Worm (Caenorhabditis elegans) whole organism, L4 larva: ENCODE data around the gene hpd-1.
A peak's percentile ranks its signal among the peaks of the same experiment; 100 is the strongest.

Experiments used
- F10B5.3 ChIP-seq: sonication (generic microtip); optimal IDR thresholded peaks from 2 replicates; lab custom pipeline; 2016; ENCODE audit warnings: mild to moderate bottlenecking, missing genetic modification characterization, missing compliant biosample characterization
- F26F4.8 ChIP-seq: fragments of 200-800 bp; sonication (Bioruptor generic); conservative IDR thresholded peaks from 2 replicates; pipeline ENCODE4 v1.3.6; 2022; ENCODE audit warnings: missing genetic modification characterization, missing compliant biosample characterization
- F37D6.2 ChIP-seq: sonication (generic microtip); optimal IDR thresholded peaks from 2 replicates; lab custom pipeline; 2016; ENCODE audit warnings: mild to moderate bottlenecking, missing genetic modification characterization, missing compliant biosample characterization
- F44E2.7 ChIP-seq: fragments of 200-800 bp; sonication (Bioruptor generic); IDR thresholded peaks from 2 replicates; pipeline ENCODE4 v2.1.2; 2022; ENCODE audit warnings: missing genetic modification characterization, missing compliant biosample characterization
- F49E8.2 ChIP-seq: sonication (generic microtip); optimal IDR thresholded peaks from 2 replicates; lab custom pipeline; 2016; ENCODE audit warnings: missing compliant biosample characterization, mild to moderate bottlenecking, missing genetic modification characterization, borderline replicate concordance
- T20F7.1 ChIP-seq: fragments of 200-800 bp; sonication (Bioruptor generic); optimal IDR thresholded peaks from 2 replicates; lab custom pipeline; 2018; ENCODE audit warnings: mild to moderate bottlenecking, missing genetic modification characterization, missing compliant biosample characterization
- Y48G9A.11 ChIP-seq: fragments of 200-800 bp; sonication (Bioruptor generic); IDR thresholded peaks from 2 replicates; pipeline ENCODE4 v1.3.6; 2022; ENCODE audit warnings: missing genetic modification reagents, missing genetic modification characterization, missing compliant biosample characterization
- Y5F2A.4 ChIP-seq: fragments of 200-800 bp; sonication (Bioruptor generic); optimal IDR thresholded peaks from 2 replicates; lab custom pipeline; 2018; ENCODE audit warnings: mild to moderate bottlenecking, missing genetic modification characterization, missing compliant biosample characterization
- aha-1 ChIP-seq: fragments of 150-350 bp; peaks from one replicate; lab custom pipeline; 2014; ENCODE audit warnings: missing biosample characterization, missing genetic modification characterization
- arid-1 ChIP-seq: fragments of 200-800 bp; sonication (Bioruptor generic); conservative IDR thresholded peaks from 2 replicates; pipeline ENCODE4 v1.3.6; 2022; ENCODE audit warnings: missing genetic modification reagents, missing genetic modification characterization, missing compliant biosample characterization
- attf-4 ChIP-seq: sonication (generic microtip); optimal IDR thresholded peaks from 3 replicates; lab custom pipeline; 2017; ENCODE audit warnings: missing biosample characterization, missing genetic modification characterization
- ceh-28 ChIP-seq: fragments of 150-350 bp; optimal IDR thresholded peaks from 2 replicates; lab custom pipeline; 2014; ENCODE audit warnings: missing biosample characterization, missing genetic modification reagents, missing genetic modification characterization
- ceh-32 ChIP-seq: sonication (generic microtip); optimal IDR thresholded peaks from 2 replicates; lab custom pipeline; 2016; ENCODE audit warnings: mild to moderate bottlenecking, missing genetic modification characterization, missing compliant biosample characterization; ENCODE audit not compliant: poor library complexity
- ctbp-1 ChIP-seq: fragments of 200-800 bp; sonication (Bioruptor generic); IDR thresholded peaks from 2 replicates; pipeline ENCODE4 v1.3.6; 2022; ENCODE audit warnings: missing genetic modification reagents, missing genetic modification characterization, missing compliant biosample characterization
- daf-12 ChIP-seq: fragments of 150-350 bp; optimal IDR thresholded peaks from 2 replicates; lab custom pipeline; 2014; ENCODE audit warnings: missing biosample characterization, missing genetic modification reagents, missing genetic modification characterization
- daf-16 ChIP-seq, 3 experiments: sonication (generic microtip); optimal IDR thresholded peaks; 2 replicates each; lab custom pipeline; 2016 to 2017; ENCODE audit warnings: missing genetic modification characterization in 3 of 3, missing genetic modification reagents in 3 of 3, mild to moderate bottlenecking in 2 of 3, missing compliant biosample characterization in 2 of 3, missing biosample characterization in 1 of 3, moderate library complexity in 1 of 3
- daf-19 ChIP-seq: fragments of 200-800 bp; sonication (Bioruptor generic); conservative IDR thresholded peaks from 2 replicates; pipeline ENCODE4 v1.3.6; 2022; ENCODE audit warnings: missing genetic modification characterization, missing compliant biosample characterization
- dmd-6 ChIP-seq: fragments of 200-800 bp; sonication (Bioruptor generic); IDR thresholded peaks from 2 replicates; pipeline ENCODE4 v1.3.6; 2022; ENCODE audit warnings: missing genetic modification reagents, missing genetic modification characterization, missing compliant biosample characterization
- dmd-9 ChIP-seq: fragments of 200-800 bp; sonication (Bioruptor generic); IDR thresholded peaks from 2 replicates; pipeline ENCODE4 v1.3.6; 2022; ENCODE audit warnings: missing genetic modification reagents, missing genetic modification characterization, missing compliant biosample characterization
- dpl-1 ChIP-seq: fragments of 150-350 bp; optimal IDR thresholded peaks from 2 replicates; lab custom pipeline; 2014; ENCODE audit warnings: missing biosample characterization, missing genetic modification reagents, missing genetic modification characterization
- dve-1 ChIP-seq: sonication (generic microtip); optimal IDR thresholded peaks from 2 replicates; lab custom pipeline; 2017; ENCODE audit warnings: antibody characterized with exemption, mild to moderate bottlenecking, missing genetic modification characterization, missing compliant biosample characterization; ENCODE audit not compliant: insufficient read depth
- egl-27 ChIP-seq: sonication (generic microtip); optimal IDR thresholded peaks from 3 replicates; lab custom pipeline; 2017; ENCODE audit warnings: missing biosample characterization, missing genetic modification reagents, missing genetic modification characterization
- egl-43 ChIP-seq: fragments of 200-800 bp; sonication (Bioruptor generic); IDR thresholded peaks from 2 replicates; pipeline ENCODE4 v1.3.6; 2022; ENCODE audit warnings: missing genetic modification reagents, missing genetic modification characterization, missing compliant biosample characterization
- gei-8 ChIP-seq: fragments of 200-800 bp; sonication (Bioruptor generic); optimal IDR thresholded peaks from 2 replicates; lab custom pipeline; 2018; ENCODE audit warnings: mild to moderate bottlenecking, missing genetic modification characterization, missing compliant biosample characterization
- hlh-11 ChIP-seq: fragments of 200-800 bp; sonication (Bioruptor generic); optimal IDR thresholded peaks from 2 replicates; lab custom pipeline; 2018; ENCODE audit warnings: mild to moderate bottlenecking, missing genetic modification characterization, missing compliant biosample characterization
- hmg-1.1 ChIP-seq: fragments of 200-800 bp; sonication (Bioruptor generic); IDR thresholded peaks from 2 replicates; pipeline ENCODE4 v1.3.6; 2022; ENCODE audit warnings: missing genetic modification reagents, missing genetic modification characterization, missing compliant biosample characterization
- jun-1 ChIP-seq: fragments of 150-350 bp; optimal IDR thresholded peaks from 2 replicates; lab custom pipeline; 2014; ENCODE audit warnings: missing biosample characterization, missing genetic modification reagents, missing genetic modification characterization
- lin-1 ChIP-seq: fragments of 200-800 bp; sonication (Bioruptor generic); IDR thresholded peaks from 2 replicates; pipeline ENCODE4 v1.3.6; 2022; ENCODE audit warnings: missing genetic modification reagents, missing genetic modification characterization, missing compliant biosample characterization
- lin-38 ChIP-seq: fragments of 200-800 bp; sonication (Bioruptor generic); IDR thresholded peaks from 2 replicates; pipeline ENCODE4 v1.3.6; 2022; ENCODE audit warnings: missing genetic modification reagents, missing genetic modification characterization, missing compliant biosample characterization
- lir-3 ChIP-seq: sonication (generic microtip); optimal IDR thresholded peaks from 2 replicates; lab custom pipeline; 2016; ENCODE audit warnings: mild to moderate bottlenecking, missing genetic modification characterization, missing compliant biosample characterization
- lsy-2 ChIP-seq, 2 experiments: fragments of 150-350 bp in 1 of 2; sonication (generic microtip) in 1 of 2; optimal IDR thresholded peaks; 2 replicates each; lab custom pipeline; 2014 to 2017; ENCODE audit warnings: missing biosample characterization in 2 of 2, missing genetic modification characterization in 2 of 2
- madf-9 ChIP-seq: fragments of 200-800 bp; sonication (Bioruptor generic); conservative IDR thresholded peaks from 2 replicates; pipeline ENCODE4 v1.3.6; 2022; ENCODE audit warnings: missing genetic modification reagents, missing genetic modification characterization, missing compliant biosample characterization
- mdl-1 ChIP-seq, 2 experiments: fragments of 150-350 bp in 1 of 2; sonication (generic microtip) in 1 of 2; optimal IDR thresholded peaks; 2 replicates each; lab custom pipeline; 2014 to 2017; ENCODE audit warnings: missing biosample characterization in 2 of 2, missing genetic modification characterization in 2 of 2
- mdt-29 ChIP-seq: fragments of 200-800 bp; sonication (Bioruptor generic); IDR thresholded peaks from 2 replicates; pipeline ENCODE4 v1.3.6; 2022; ENCODE audit warnings: missing genetic modification reagents, missing genetic modification characterization, missing compliant biosample characterization
- mep-1 ChIP-seq: fragments of 150-350 bp; sonication (generic microtip); optimal IDR thresholded peaks from 3 replicates; lab custom pipeline; 2014; ENCODE audit warnings: missing biosample characterization, missing genetic modification characterization
- nhr-10 ChIP-seq: fragments of 150-350 bp; optimal IDR thresholded peaks from 2 replicates; lab custom pipeline; 2014; ENCODE audit warnings: missing biosample characterization, missing genetic modification characterization
- nhr-11 ChIP-seq: fragments of 150-350 bp; optimal IDR thresholded peaks from 2 replicates; lab custom pipeline; 2014; ENCODE audit warnings: missing biosample characterization, missing genetic modification characterization
- nhr-41 ChIP-seq: fragments of 200-800 bp; sonication (Bioruptor generic); IDR thresholded peaks from 2 replicates; pipeline ENCODE4 v1.3.6; 2022; ENCODE audit warnings: missing genetic modification reagents, missing genetic modification characterization, missing compliant biosample characterization
- nhr-42 ChIP-seq: fragments of 200-800 bp; sonication (Bioruptor generic); IDR thresholded peaks from 2 replicates; pipeline ENCODE4 v1.3.6; 2022; ENCODE audit warnings: missing genetic modification characterization, missing compliant biosample characterization
- nhr-6 ChIP-seq: fragments of 150-350 bp; optimal IDR thresholded peaks from 2 replicates; lab custom pipeline; 2014; ENCODE audit warnings: missing biosample characterization, missing genetic modification characterization
- nhr-76 ChIP-seq: fragments of 150-350 bp; optimal IDR thresholded peaks from 2 replicates; lab custom pipeline; 2014; ENCODE audit warnings: missing biosample characterization, missing genetic modification characterization
- nhr-77 ChIP-seq: fragments of 150-350 bp; optimal IDR thresholded peaks from 2 replicates; lab custom pipeline; 2014; ENCODE audit warnings: missing biosample characterization, missing genetic modification characterization
- pqm-1 ChIP-seq: sonication (generic microtip); optimal IDR thresholded peaks from 2 replicates; lab custom pipeline; 2017; ENCODE audit warnings: missing biosample characterization, missing genetic modification characterization
- rbr-2 ChIP-seq: sonication (generic microtip); optimal IDR thresholded peaks from 2 replicates; lab custom pipeline; 2016; ENCODE audit warnings: missing genotype, missing genetic modification characterization, missing compliant biosample characterization
- set-16 ChIP-seq: fragments of 200-800 bp; sonication (Bioruptor generic); IDR thresholded peaks from 2 replicates; pipeline ENCODE4 v1.3.6; 2022; ENCODE audit warnings: missing genetic modification reagents, missing genetic modification characterization, missing compliant biosample characterization
- skn-1 ChIP-seq: fragments of 150-350 bp; optimal IDR thresholded peaks from 2 replicates; lab custom pipeline; 2014; ENCODE audit warnings: missing biosample characterization, missing genetic modification characterization
- snpc-4 ChIP-seq: fragments of 150-350 bp; optimal IDR thresholded peaks from 2 replicates; lab custom pipeline; 2014; ENCODE audit warnings: missing biosample characterization, missing genetic modification characterization
- spr-3 ChIP-seq: fragments of 200-800 bp; sonication (Bioruptor generic); optimal IDR thresholded peaks from 2 replicates; lab custom pipeline; 2018; ENCODE audit warnings: mild to moderate bottlenecking, missing genetic modification characterization, missing compliant biosample characterization
- tra-1 ChIP-seq: fragments of 200-800 bp; sonication (Bioruptor generic); IDR thresholded peaks from 2 replicates; pipeline ENCODE4 v1.3.6; 2022; ENCODE audit warnings: missing genetic modification reagents, missing genetic modification characterization, missing compliant biosample characterization
- unc-39 ChIP-seq: sonication (generic microtip); optimal IDR thresholded peaks from 2 replicates; lab custom pipeline; 2017; ENCODE audit warnings: missing biosample characterization, missing genetic modification characterization
- zip-2 ChIP-seq: fragments of 150-350 bp; optimal IDR thresholded peaks from 2 replicates; lab custom pipeline; 2014; ENCODE audit warnings: missing biosample characterization, missing genetic modification characterization
- ztf-11 ChIP-seq: fragments of 150-350 bp; optimal IDR thresholded peaks from 2 replicates; lab custom pipeline; 2014; ENCODE audit warnings: missing biosample characterization, missing genetic modification characterization
- ztf-7 ChIP-seq: fragments of 150-350 bp; optimal IDR thresholded peaks from 2 replicates; lab custom pipeline; 2014; ENCODE audit warnings: missing biosample characterization, missing genetic modification characterization

The hpd-1 gene

DNA sequence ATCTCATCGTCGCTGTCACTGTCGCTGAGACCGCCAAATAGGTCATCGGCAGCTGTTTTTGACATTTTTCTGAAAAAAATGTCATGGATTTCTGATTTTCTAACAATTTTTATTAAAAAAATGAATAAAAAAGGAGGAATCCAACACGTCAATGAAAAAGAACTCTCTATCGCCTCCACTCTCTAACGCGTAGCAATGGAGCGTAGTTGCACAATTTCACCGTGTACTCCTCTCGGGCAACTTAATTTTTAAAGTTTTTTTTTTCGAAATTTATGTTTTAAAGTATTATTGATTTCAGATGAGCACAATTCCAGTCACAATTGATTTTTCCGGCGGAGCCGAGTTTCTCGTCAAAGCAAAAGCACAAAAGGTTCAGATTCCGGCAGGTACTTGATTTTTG lies 30.1 kb upstream of the hpd-1 start, which contains the start of the genes taf-11.3 and urm-1 (continued):
- peak; percentile 83 for TF ChIP-seq dpl-1 (GFP tag; lab: Kevin White, UChicago)
- no peak for TF ChIP-seq madf-9 (GFP tag; lab: Robert Waterston, UW)
- no peak for TF ChIP-seq nhr-42 (GFP tag; lab: Robert Waterston, UW)
- no peak for TF ChIP-seq gei-8 (GFP tag; lab: Kevin White, UChicago)
- no peak for TF ChIP-seq ceh-32
- TF ChIP-seq ztf-7 = peak; percentile 55
- TF ChIP-seq mep-1 (tag; lab: Kevin White, UChicago) = peak; percentile 79
- no peak for TF ChIP-seq lir-3 (tag; lab: Kevin White, UChicago)
- no peak for TF ChIP-seq F49E8.2 (tag; lab: Kevin White, UChicago)
- TF ChIP-seq Y5F2A.4 (GFP tag; lab: Kevin White, UChicago) = no peak
- no peak for TF ChIP-seq nhr-6 (tag; lab: Kevin White, UChicago)
- TF ChIP-seq snpc-4 (tag; lab: Kevin White, UChicago) = no peak
- TF ChIP-seq daf-19 (GFP tag; lab: Robert Waterston, UW) = no peak
- no peak for TF ChIP-seq F44E2.7 (GFP tag; lab: Robert Waterston, UW)
- TF ChIP-seq nhr-77 (tag; lab: Kevin White, UChicago) = peak; percentile 70
- TF ChIP-seq dmd-6 = no peak
- TF ChIP-seq egl-27 (tag; lab: Kevin White, UChicago) = no peak
- no peak for TF ChIP-seq spr-3 (GFP tag; lab: Kevin White, UChicago)
- no peak for TF ChIP-seq F26F4.8
- no peak for TF ChIP-seq lin-1 (GFP tag; lab: Robert Waterston, UW)
- TF ChIP-seq dmd-9 (GFP tag; lab: Robert Waterston, UW) = no peak
- no peak for TF ChIP-seq T20F7.1
- no peak for TF ChIP-seq ztf-11 (tag; lab: Kevin White, UChicago)
- TF ChIP-seq nhr-11 (tag; lab: Kevin White, UChicago) = no peak
- TF ChIP-seq mdt-29 (GFP tag; lab: Robert Waterston, UW) = no peak
- no peak for TF ChIP-seq ctbp-1 (GFP tag; lab: Robert Waterston, UW)
- peak; percentile 52 for TF ChIP-seq hmg-1.1
- TF ChIP-seq egl-43 (GFP tag; lab: Robert Waterston, UW) = no peak
- no peak for TF ChIP-seq pqm-1 (tag; lab: Kevin White, UChicago)
- TF ChIP-seq daf-16 (GFP tag; optimal IDR thresholded peaks at IDR 0.05; lab: Kevin White, UChicago) = no peak
- peak; percentile 40 for TF ChIP-seq daf-16 (tag; optimal IDR thresholded peaks at IDR 0.05; lab: Kevin White, UChicago)
- TF ChIP-seq F10B5.3 (tag; lab: Kevin White, UChicago) = no peak
- TF ChIP-seq nhr-41 (GFP tag; lab: Robert Waterston, UW) = no peak
- TF ChIP-seq ceh-28 (tag; lab: Kevin White, UChicago) = no peak
- no peak for TF ChIP-seq zip-2 (tag; lab: Kevin White, UChicago)
- no peak for TF ChIP-seq set-16 (GFP tag; lab: Robert Waterston, UW)
- TF ChIP-seq mdl-1 (tag; optimal IDR thresholded peaks at IDR 0.05; lab: Kevin White, UChicago) = no peak
- no peak for TF ChIP-seq unc-39 (tag; lab: Kevin White, UChicago)
- TF ChIP-seq dve-1 = peak; percentile 82
- TF ChIP-seq daf-12 = no peak
- 0 out of 2 replicates have a peak, but pooled peaks have one; percentile 30 for TF ChIP-seq arid-1 (GFP tag; lab: Robert Waterston, UW)
- TF ChIP-seq attf-4 (tag; lab: Kevin White, UChicago) = no peak
- no peak for TF ChIP-seq skn-1
- TF ChIP-seq F37D6.2 = peak; percentile 6
- no peak for TF ChIP-seq tra-1 (GFP tag; lab: Robert Waterston, UW)
- peak; percentile 38 for TF ChIP-seq hlh-11 (tag; lab: Kevin White, UChicago)
- peak; percentile 96 for TF ChIP-seq lin-38 (GFP tag; lab: Robert Waterston, UW)
- TF ChIP-seq aha-1 = peak; percentile 50
- no peak for TF ChIP-seq jun-1 (tag; lab: Kevin White, UChicago)
- peak in 1 of 2 experiments; percentile 93 for TF ChIP-seq lsy-2 (tag; optimal IDR thresholded peaks at IDR 0.05; lab: Kevin White, UChicago)
- peak; percentile 32 for TF ChIP-seq rbr-2 (tag; lab: Kevin White, UChicago)
- no peak for TF ChIP-seq nhr-10 (tag; lab: Kevin White, UChicago)
- TF ChIP-seq nhr-76 (tag; lab: Kevin White, UChicago) = no peak
- no peak for TF ChIP-seq Y48G9A.11 (GFP tag; lab: Robert Waterston, UW)
